Fruit fly (Drosophila melanogaster) Kc167 (cell line): Measurements from ENCODE around the gene MESK4.

Source experiments
- Myc ChIP-seq: fragments of >200 bp; optimal IDR thresholded peaks from 2 replicates; lab custom pipeline; 2017; ENCODE audit warnings: missing external identifiers
- Sin3A ChIP-seq: fragments of >200 bp; optimal IDR thresholded peaks from 2 replicates; lab custom pipeline; 2018; ENCODE audit warnings: missing external identifiers
- insv ChIP-seq: fragments of >200 bp; optimal IDR thresholded peaks from 3 replicates; lab custom pipeline; 2018; ENCODE audit warnings: missing external identifiers
- psq ChIP-seq: fragments of >200 bp; optimal IDR thresholded peaks from 2 replicates; lab custom pipeline; 2017; ENCODE audit warnings: missing external identifiers
- ttk ChIP-seq: sonication (Bioruptor generic); optimal IDR thresholded peaks from 2 replicates; lab custom pipeline; 2017; ENCODE audit warnings: missing external identifiers

DNA sequence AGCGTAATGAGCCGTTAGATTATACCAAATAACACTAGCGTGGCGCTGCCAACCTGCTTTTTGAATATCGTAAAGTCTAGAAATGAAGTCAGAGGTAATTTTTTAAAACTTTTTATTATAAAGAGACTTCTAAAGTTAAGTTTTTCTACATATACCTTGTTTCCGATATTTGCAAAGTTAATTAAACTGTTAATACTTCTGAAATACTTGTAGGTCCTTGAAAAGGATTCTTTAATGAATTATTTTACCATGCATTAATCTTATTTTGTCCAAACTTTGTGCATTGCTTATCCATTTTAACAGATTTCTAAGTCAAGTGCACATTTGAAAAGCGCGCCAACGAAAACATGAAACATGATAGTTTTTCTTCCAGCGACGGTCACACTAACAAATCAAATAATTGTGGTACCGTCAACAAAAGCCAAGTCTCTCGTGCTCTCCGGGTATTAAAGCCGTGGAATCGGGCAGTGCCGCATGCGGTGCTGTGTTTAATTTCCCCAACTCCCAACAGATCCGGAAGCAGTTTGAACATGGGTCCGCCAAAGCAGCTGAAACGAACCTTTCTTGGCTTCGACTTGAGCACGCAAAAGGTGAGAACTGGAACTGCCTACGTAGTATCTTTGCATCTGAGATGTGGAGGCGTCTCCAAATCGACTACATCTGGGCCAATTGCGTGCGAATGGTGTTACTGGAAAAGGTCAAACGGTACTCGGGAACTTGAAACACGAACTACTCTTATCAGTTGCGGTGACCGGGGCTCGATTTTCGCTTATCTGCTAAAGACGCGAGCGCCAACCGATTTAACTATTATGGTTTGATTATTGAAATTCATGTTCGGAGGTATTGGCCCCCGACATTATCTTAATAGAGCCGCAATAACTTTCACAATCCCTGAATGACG is 7.7 kb downstream of the MESK4 start, which contains the start of the genes EMC2A and CG3534:
- TF ChIP-seq Myc (lab: Kevin White, UChicago) (no peak), psq (no peak), insv (no peak), ttk (lab: Kevin White, UChicago) (no peak), Sin3A (lab: Kevin White, UChicago) (no peak)
